Fruit fly (Drosophila melanogaster): Measurements from ENCODE around the gene CG14989.

Gene CG14989

dm6 chr3L:4102496-4103257, 15.3 kb downstream of the CG14989 start, which contains the start of gene CG14995 (continued):
- TF ChIP-seq da (GFP tag; optimal IDR thresholded peaks at IDR 0.05) = no peak
- no peak for TF ChIP-seq ERR (GFP tag; optimal IDR thresholded peaks at IDR 0.05)
- TF ChIP-seq jumu (GFP tag; optimal IDR thresholded peaks at IDR 0.05) = no peak
- no peak for TF ChIP-seq CG1529 (GFP tag; optimal IDR thresholded peaks at IDR 0.05)
- no peak for TF ChIP-seq CG1024 (GFP tag; IDR thresholded peaks at IDR 0.05)
- no peak for TF ChIP-seq mam (GFP tag; optimal IDR thresholded peaks at IDR 0.05)
- no peak for TF ChIP-seq wek (GFP tag; optimal IDR thresholded peaks at IDR 0.05)
- TF ChIP-seq Hr51 (GFP tag; optimal IDR thresholded peaks at IDR 0.05) = no peak
- peak; percentile 30 for TF ChIP-seq CG2116 (GFP tag; optimal IDR thresholded peaks at IDR 0.05)
- TF ChIP-seq rib (GFP tag; IDR thresholded peaks at IDR 0.05) = no peak
- TF ChIP-seq gt (GFP tag; IDR thresholded peaks at IDR 0.05) = no peak
- no peak for TF ChIP-seq cas (GFP tag; IDR thresholded peaks at IDR 0.05)
- no peak for TF ChIP-seq Kr (GFP tag; optimal IDR thresholded peaks at IDR 0.05)
- no peak for TF ChIP-seq D19B (GFP tag; optimal IDR thresholded peaks at IDR 0.05)
- TF ChIP-seq CG10959 (GFP tag; IDR thresholded peaks at IDR 0.05) = no peak
- no peak for TF ChIP-seq CG15011 (GFP tag; optimal IDR thresholded peaks at IDR 0.05)
- no peak for TF ChIP-seq CG4404 (GFP tag; IDR thresholded peaks at IDR 0.05)
- TF ChIP-seq CG33557 (GFP tag; optimal IDR thresholded peaks at IDR 0.05) = no peak
- no peak for TF ChIP-seq hth (optimal IDR thresholded peaks at IDR 0.05)
- TF ChIP-seq Elba2 (GFP tag; optimal IDR thresholded peaks at IDR 0.05) = peak; percentile 84
- TF ChIP-seq shn (GFP tag; optimal IDR thresholded peaks at IDR 0.05) = no peak
- TF ChIP-seq pnt (GFP tag; optimal IDR thresholded peaks at IDR 0.05) = no peak
- no peak for TF ChIP-seq zf30C (GFP tag; optimal IDR thresholded peaks at IDR 0.05)
- no peak for TF ChIP-seq dmrt11E (tag; optimal IDR thresholded peaks at IDR 0.05)
- peak; percentile 96 for TF ChIP-seq chinmo (GFP tag; IDR thresholded peaks at IDR 0.05; ENCODE audit: partially characterized antibody)
- no peak for TF ChIP-seq schlank (tag; optimal IDR thresholded peaks at IDR 0.05)
- no peak for TF ChIP-seq ap (GFP tag; IDR thresholded peaks at IDR 0.05)
- no peak for TF ChIP-seq Usf (GFP tag; optimal IDR thresholded peaks at IDR 0.05)
- TF ChIP-seq sqz (GFP tag; optimal IDR thresholded peaks at IDR 0.05) = no peak
- no peak for TF ChIP-seq CG13424 (tag; optimal IDR thresholded peaks at IDR 0.05)
- TF ChIP-seq CG17328 (GFP tag; IDR thresholded peaks at IDR 0.05) = no peak
- TF ChIP-seq chif (GFP tag; optimal IDR thresholded peaks at IDR 0.05) = no peak
- no peak for TF ChIP-seq CG18764 (GFP tag; optimal IDR thresholded peaks at IDR 0.05)
- TF ChIP-seq tup (GFP tag; optimal IDR thresholded peaks at IDR 0.05) = no peak
- TF ChIP-seq Dek (tag; optimal IDR thresholded peaks at IDR 0.05) = no peak
- no peak for TF ChIP-seq bcd (GFP tag; optimal IDR thresholded peaks at IDR 0.05)
- TF ChIP-seq CG17912 (GFP tag; optimal IDR thresholded peaks at IDR 0.05) = no peak
- TF ChIP-seq CG17361 (GFP tag; IDR thresholded peaks at IDR 0.05) = no peak
- TF ChIP-seq CG13775 (GFP tag; optimal IDR thresholded peaks at IDR 0.05) = no peak
- no peak for TF ChIP-seq otp (GFP tag; IDR thresholded peaks at IDR 0.05)
- TF ChIP-seq CG18599 (GFP tag; optimal IDR thresholded peaks at IDR 0.05) = peak; percentile 35
- no peak for TF ChIP-seq CG30431 (GFP tag; optimal IDR thresholded peaks at IDR 0.05)
- no peak for TF ChIP-seq CG10366 (GFP tag; IDR thresholded peaks at IDR 0.05)
- TF ChIP-seq pros (GFP tag; optimal IDR thresholded peaks at IDR 0.05) = no peak
- no peak for TF ChIP-seq crol (GFP tag; IDR thresholded peaks at IDR 0.05)
- TF ChIP-seq Adf1 (GFP tag; IDR thresholded peaks at IDR 0.05) = peak; percentile 45; the same call in 1 of the 2 replicates
- peak; percentile 72 for TF ChIP-seq nau (GFP tag; optimal IDR thresholded peaks at IDR 0.05)
- no peak for TF ChIP-seq Dfd (GFP tag; optimal IDR thresholded peaks at IDR 0.05)
- peak; percentile 92 for TF ChIP-seq psq (GFP tag; optimal IDR thresholded peaks at IDR 0.05)
- TF ChIP-seq CG1832 (GFP tag; optimal IDR thresholded peaks at IDR 0.05) = no peak
- TF ChIP-seq dpn (GFP tag; optimal IDR thresholded peaks at IDR 0.05) = no peak

Data from whole organism, embryonic.